Fruit fly (Drosophila melanogaster) whole organism, embryonic: Measurements from ENCODE around the gene tomb.

ENCODE experiments used
- Ada2b ChIP-seq: fragments of 200-800 bp; sonication (Bioruptor generic); IDR thresholded peaks from 2 replicates; pipeline ENCODE4 v1.3.6; 2022; ENCODE audit warnings: missing biosample characterization, missing genetic modification characterization
- Antp ChIP-seq: fragments of 200-800 bp; sonication (Bioruptor generic); optimal IDR thresholded peaks from 3 replicates; lab custom pipeline; 2016; ENCODE audit warnings: missing biosample characterization, missing genetic modification characterization
- CG1024 ChIP-seq: fragments of 200-800 bp; sonication (Bioruptor generic); IDR thresholded peaks from 2 replicates; pipeline ENCODE4 v1.3.6; 2022; ENCODE audit warnings: missing biosample characterization, missing genetic modification characterization
- CG11085 ChIP-seq: fragments of 200-800 bp; sonication (Bioruptor generic); IDR thresholded peaks from 2 replicates; pipeline ENCODE4 v1.3.6; 2022; ENCODE audit warnings: missing biosample characterization, missing genetic modification characterization
- CG11247 ChIP-seq: fragments of 200-800 bp; sonication (Bioruptor generic); IDR thresholded peaks from 2 replicates; pipeline ENCODE4 v1.3.6; 2022; ENCODE audit warnings: missing biosample characterization, missing genetic modification characterization
- CG11696 ChIP-seq: fragments of 200-800 bp; sonication (Bioruptor generic); IDR thresholded peaks from 2 replicates; pipeline ENCODE4 v1.3.6; 2022; ENCODE audit warnings: missing biosample characterization, missing genetic modification characterization
- CG12769 ChIP-seq: fragments of 200-800 bp; sonication (Bioruptor generic); optimal IDR thresholded peaks from 2 replicates; lab custom pipeline; 2019; ENCODE audit warnings: missing biosample characterization, mild to moderate bottlenecking, missing genetic modification characterization, moderate library complexity
- CG15269 ChIP-seq: fragments of 200-800 bp; sonication (Bioruptor generic); optimal IDR thresholded peaks from 2 replicates; lab custom pipeline; 2018; ENCODE audit warnings: missing biosample characterization, mild to moderate bottlenecking, missing genetic modification characterization, moderate library complexity
- CG15601 ChIP-seq: fragments of 200-800 bp; sonication (Bioruptor generic); optimal IDR thresholded peaks from 3 replicates; lab custom pipeline; 2019; ENCODE audit warnings: missing biosample characterization, mild to moderate bottlenecking, missing genetic modification characterization, moderate library complexity
- CG17568 ChIP-seq: fragments of 200-800 bp; sonication (Bioruptor generic); optimal IDR thresholded peaks from 2 replicates; lab custom pipeline; 2018; ENCODE audit warnings: missing biosample characterization, mild to moderate bottlenecking, missing genetic modification characterization, moderate library complexity
- CG18011 ChIP-seq: fragments of 200-800 bp; sonication (Bioruptor generic); optimal IDR thresholded peaks from 2 replicates; lab custom pipeline; 2017; ENCODE audit warnings: missing biosample characterization, missing genetic modification characterization, mild to moderate bottlenecking, moderate library complexity, missing genotype
- CG30403 ChIP-seq: fragments of 200-800 bp; sonication (Bioruptor generic); optimal IDR thresholded peaks from 3 replicates; lab custom pipeline; 2016; ENCODE audit warnings: missing biosample characterization, missing genetic modification characterization
- CG31224 ChIP-seq: fragments of 200-800 bp; sonication (Bioruptor generic); IDR thresholded peaks from 2 replicates; pipeline ENCODE4 v1.3.6; 2022; ENCODE audit warnings: missing biosample characterization, missing genetic modification characterization
- CG3281 ChIP-seq: fragments of 200-800 bp; sonication (Bioruptor generic); optimal IDR thresholded peaks from 3 replicates; lab custom pipeline; 2017; ENCODE audit warnings: missing biosample characterization, mild to moderate bottlenecking, missing genetic modification characterization
- CG34376 ChIP-seq: fragments of 200-800 bp; sonication (Bioruptor generic); optimal IDR thresholded peaks from 2 replicates; lab custom pipeline; 2018; ENCODE audit warnings: missing biosample characterization, mild to moderate bottlenecking, missing genetic modification characterization
- CG34422 ChIP-seq: fragments of 200-800 bp; sonication (Bioruptor generic); IDR thresholded peaks from 3 replicates; pipeline ENCODE4 v1.3.6; 2022; ENCODE audit warnings: missing biosample characterization, missing genetic modification characterization
- CG42726 ChIP-seq: fragments of 200-800 bp; sonication (Bioruptor generic); IDR thresholded peaks from 2 replicates; pipeline ENCODE4 v1.3.6; 2022; ENCODE audit warnings: missing biosample characterization, missing genetic modification characterization; ENCODE audit not compliant: partially characterized antibody
- CG5245 ChIP-seq: fragments of 200-800 bp; sonication (Bioruptor generic); optimal IDR thresholded peaks from 3 replicates; lab custom pipeline; 2016; ENCODE audit warnings: missing biosample characterization, missing genetic modification characterization
- CG7372 ChIP-seq: fragments of 200-800 bp; sonication (Bioruptor generic); IDR thresholded peaks from 2 replicates; pipeline ENCODE4 v1.3.6; 2022; ENCODE audit warnings: missing biosample characterization, missing genetic modification characterization
- CG8944 ChIP-seq: fragments of 200-800 bp; sonication (Bioruptor generic); optimal IDR thresholded peaks from 3 replicates; lab custom pipeline; 2016; ENCODE audit warnings: missing biosample characterization, missing genetic modification characterization
- CG9932 ChIP-seq: fragments of 200-800 bp; sonication (Bioruptor generic); IDR thresholded peaks from 2 replicates; pipeline ENCODE4 v1.3.6; 2022; ENCODE audit warnings: missing biosample characterization, missing genetic modification characterization
- Drgx ChIP-seq: fragments of 200-800 bp; sonication (Bioruptor generic); IDR thresholded peaks from 2 replicates; pipeline ENCODE4 v1.3.6; 2022; ENCODE audit warnings: missing biosample characterization, missing genetic modification characterization
- HLH54F ChIP-seq: fragments of 200-800 bp; sonication (Bioruptor generic); optimal IDR thresholded peaks from 3 replicates; lab custom pipeline; 2016; ENCODE audit warnings: missing biosample characterization, missing genetic modification characterization
- Hand ChIP-seq: fragments of 200-800 bp; sonication (Bioruptor generic); optimal IDR thresholded peaks from 2 replicates; lab custom pipeline; 2017; ENCODE audit warnings: mild to moderate bottlenecking, missing biosample characterization, missing genetic modification reagents, missing genetic modification characterization
- HmgD ChIP-seq: fragments of 200-800 bp; sonication (Bioruptor generic); optimal IDR thresholded peaks from 3 replicates; lab custom pipeline; 2016; ENCODE audit warnings: missing biosample characterization, missing genetic modification characterization
- Jarid2 ChIP-seq: fragments of 200-800 bp; sonication (Bioruptor generic); optimal IDR thresholded peaks from 3 replicates; lab custom pipeline; 2017; ENCODE audit warnings: mild to moderate bottlenecking, missing biosample characterization, missing genetic modification reagents, missing genetic modification characterization
- Mrtf ChIP-seq: fragments of 200-800 bp; sonication (Bioruptor generic); IDR thresholded peaks from 3 replicates; pipeline ENCODE4 v1.3.6; 2022; ENCODE audit warnings: missing biosample characterization, missing genetic modification characterization
- Oaz ChIP-seq: fragments of 200-800 bp; sonication (Bioruptor generic); IDR thresholded peaks from 2 replicates; pipeline ENCODE4 v1.3.6; 2022; ENCODE audit warnings: missing biosample characterization, missing genetic modification characterization
- Oli ChIP-seq: fragments of 200-800 bp; sonication (Bioruptor generic); optimal IDR thresholded peaks from 2 replicates; lab custom pipeline; 2018; ENCODE audit warnings: missing biosample characterization, mild to moderate bottlenecking, missing genetic modification characterization, moderate library complexity
- Stat92E ChIP-seq, 3 experiments: fragments of >200 bp in 2 of 3; fragments of 200-800 bp in 1 of 3; sonication (Bioruptor generic) in 1 of 3; optimal IDR thresholded peaks; 2 replicates each; lab custom pipeline; 2017 to 2019; ENCODE audit warnings: missing biosample characterization in 3 of 3, missing genetic modification characterization in 3 of 3, mild to moderate bottlenecking in 1 of 3, moderate library complexity in 1 of 3
- Taf1 ChIP-seq: fragments of 200-800 bp; sonication (Bioruptor generic); IDR thresholded peaks from 2 replicates; pipeline ENCODE4 v1.3.6; 2022; ENCODE audit warnings: missing biosample characterization, missing genetic modification characterization
- Usf ChIP-seq: fragments of 200-800 bp; sonication (Bioruptor generic); optimal IDR thresholded peaks from 2 replicates; lab custom pipeline; 2017; ENCODE audit warnings: missing genotype, missing biosample characterization, missing genetic modification characterization
- ac ChIP-seq: fragments of 200-800 bp; sonication (Bioruptor generic); optimal IDR thresholded peaks from 3 replicates; lab custom pipeline; 2017; ENCODE audit warnings: missing biosample characterization, mild to moderate bottlenecking, missing genetic modification characterization
- al ChIP-seq: fragments of 200-800 bp; sonication (Bioruptor generic); IDR thresholded peaks from 2 replicates; pipeline ENCODE4 v1.3.6; 2022; ENCODE audit warnings: missing biosample characterization, missing genetic modification characterization
- dm ChIP-seq: fragments of 200-800 bp; sonication (Bioruptor generic); optimal IDR thresholded peaks from 3 replicates; lab custom pipeline; 2016; ENCODE audit warnings: missing biosample characterization, missing genetic modification characterization
- exex ChIP-seq: fragments of 200-800 bp; sonication (Bioruptor generic); optimal IDR thresholded peaks from 4 replicates; lab custom pipeline; 2018; ENCODE audit warnings: missing biosample characterization, mild to moderate bottlenecking, missing genetic modification characterization, moderate library complexity
- hkb ChIP-seq, 2 experiments: fragments of 200-800 bp in 1 of 2; fragments of >200 bp in 1 of 2; sonication (Bioruptor generic) in 1 of 2; IDR thresholded peaks in 1 of 2; optimal IDR thresholded peaks in 1 of 2; 2 replicates each; pipeline versions ENCODE4 v1.3.6 to Lab custom; 2017 to 2022; ENCODE audit warnings: missing biosample characterization in 1 of 2, missing genetic modification characterization in 1 of 2
- insv ChIP-seq, 2 experiments: fragments of 200-800 bp; sonication (Bioruptor generic); optimal IDR thresholded peaks; 3 replicates each; lab custom pipeline; 2016 to 2018; ENCODE audit warnings: missing biosample characterization in 2 of 2, missing genetic modification characterization in 2 of 2
- phol ChIP-seq: fragments of 200-800 bp; sonication (Bioruptor generic); optimal IDR thresholded peaks from 3 replicates; lab custom pipeline; 2018; ENCODE audit warnings: missing biosample characterization, mild to moderate bottlenecking, missing genetic modification characterization, moderate library complexity
- pita ChIP-seq: fragments of 200-800 bp; sonication (Bioruptor generic); optimal IDR thresholded peaks from 2 replicates; lab custom pipeline; 2017; ENCODE audit warnings: missing biosample characterization, mild to moderate bottlenecking, missing genetic modification characterization
- prd ChIP-seq, 3 experiments: fragments of >200 bp in 2 of 3; fragments of 200-800 bp in 1 of 3; sonication (Bioruptor generic) in 1 of 3; optimal IDR thresholded peaks in 2 of 3; IDR thresholded peaks in 1 of 3; 2 replicates in 2 of 3; 3 replicates in 1 of 3; pipeline versions ENCODE4 v1.3.6 to Lab custom; 2017 to 2022; ENCODE audit warnings: missing biosample characterization in 1 of 3, missing genetic modification characterization in 1 of 3
- psq ChIP-seq: fragments of 200-800 bp; sonication (Bioruptor generic); optimal IDR thresholded peaks from 2 replicates; lab custom pipeline; 2017; ENCODE audit warnings: missing biosample characterization, missing genetic modification characterization
- pum ChIP-seq: fragments of 200-800 bp; sonication (Bioruptor generic); optimal IDR thresholded peaks from 2 replicates; lab custom pipeline; 2016; ENCODE audit warnings: missing biosample characterization, missing genetic modification characterization
- stwl ChIP-seq: fragments of 200-800 bp; sonication (Bioruptor generic); optimal IDR thresholded peaks from 3 replicates; lab custom pipeline; 2018; ENCODE audit warnings: missing biosample characterization, mild to moderate bottlenecking, missing genetic modification characterization, moderate library complexity
- tgo ChIP-seq: fragments of 200-800 bp; sonication (Bioruptor generic); IDR thresholded peaks from 3 replicates; pipeline ENCODE4 v1.3.6; 2022; ENCODE audit warnings: missing biosample characterization, missing genetic modification characterization
- tio ChIP-seq: fragments of 200-800 bp; sonication (Bioruptor generic); optimal IDR thresholded peaks from 2 replicates; lab custom pipeline; 2017; ENCODE audit warnings: missing biosample characterization, missing genetic modification characterization, inconsistent platforms
- trh ChIP-seq: fragments of 200-800 bp; sonication (Bioruptor generic); optimal IDR thresholded peaks from 2 replicates; lab custom pipeline; 2016; ENCODE audit warnings: missing biosample characterization, missing genetic modification characterization
- twi ChIP-seq: fragments of 200-800 bp; optimal IDR thresholded peaks from 2 replicates; lab custom pipeline; 2019; ENCODE audit warnings: missing biosample characterization, mild to moderate bottlenecking, missing genetic modification characterization, moderate library complexity

The tomb gene

DNA sequence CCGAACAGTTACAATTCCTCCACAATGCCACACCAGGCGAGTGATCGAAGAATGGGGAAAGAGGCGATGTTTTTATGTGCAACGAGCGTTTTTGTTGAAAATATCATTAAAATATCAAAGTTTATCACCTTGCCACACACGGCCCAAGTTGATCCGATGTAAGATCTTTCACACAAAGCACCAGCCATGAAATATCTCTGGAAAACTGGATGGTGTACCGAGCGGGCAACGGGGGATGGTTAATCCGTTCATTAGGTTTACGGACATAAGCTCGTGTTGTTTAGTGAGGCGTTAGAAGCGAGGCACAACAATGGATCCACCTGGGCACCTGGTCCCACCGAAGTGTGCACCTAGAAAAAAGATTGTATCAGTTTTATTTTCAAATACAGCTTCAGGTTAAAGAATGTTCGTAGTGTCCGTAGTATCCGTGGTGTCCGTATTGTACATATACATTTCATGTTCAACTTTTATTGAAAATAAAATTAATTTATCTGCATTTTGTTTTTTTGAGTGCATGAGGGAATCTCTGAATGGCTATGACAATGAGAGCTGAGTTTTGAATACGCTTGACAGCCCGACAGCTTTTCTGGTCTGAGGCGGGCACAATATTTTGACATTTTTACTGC is 40.0 kb downstream of the tomb start (continued):
- TF ChIP-seq CG11696 (GFP tag; lab: Robert Waterston, UW) (no peak), CG5245 (peak; percentile 52), pita (GFP tag; lab: Kevin White, UChicago) (no peak), CG9932 (GFP tag; lab: Robert Waterston, UW) (peak; percentile 61), CG15601 (tag; lab: Kevin White, UChicago) (peak; percentile 72), CG7372 (GFP tag; lab: Robert Waterston, UW) (peak; percentile 70), CG42726 (GFP tag; lab: Robert Waterston, UW) (no peak), trh (GFP tag; lab: Kevin White, UChicago) (no peak), Drgx (GFP tag; lab: Robert Waterston, UW) (no peak), tgo (GFP tag; lab: Robert Waterston, UW) (peak; percentile 63; the same call in 2 of the 3 replicates), CG34422 (GFP tag; lab: Robert Waterston, UW) (0 out of 3 replicates have a peak, but pooled peaks have one; percentile 48), CG8944 (GFP tag; lab: Kevin White, UChicago) (peak; percentile 11), Ada2b (GFP tag; lab: Robert Waterston, UW) (peak; percentile 66), tio (GFP tag; lab: Kevin White, UChicago) (peak; percentile 45), HmgD (GFP tag; lab: Kevin White, UChicago) (no peak), CG1024 (no peak), Taf1 (GFP tag; lab: Robert Waterston, UW) (0 out of 2 replicates have a peak, but pooled peaks have one; percentile 11), Hand (GFP tag; lab: Kevin White, UChicago) (no peak), Antp (peak; percentile 52), Oaz (GFP tag; lab: Robert Waterston, UW) (peak; percentile 34; the same call in 1 of the 2 replicates), CG15269 (tag; lab: Kevin White, UChicago) (peak; percentile 62), CG31224 (GFP tag; lab: Robert Waterston, UW) (peak; percentile 22; the same call in 1 of the 2 replicates), CG11085 (GFP tag; lab: Robert Waterston, UW) (peak; percentile 50; the same call in 1 of the 2 replicates), al (peak; percentile 60), CG12769 (tag; lab: Kevin White, UChicago) (peak; percentile 66), insv (GFP tag; optimal IDR thresholded peaks at IDR 0.05; lab: Kevin White, UChicago) (no peak), hkb (optimal IDR thresholded peaks at IDR 0.05; lab: Kevin White, UChicago) (no peak), hkb (GFP tag; IDR thresholded peaks at IDR 0.05; lab: Robert Waterston, UW) (peak; percentile 70), CG17568 (GFP tag; lab: Kevin White, UChicago) (peak; percentile 29), HLH54F (GFP tag; lab: Kevin White, UChicago) (peak; percentile 19), twi (tag; lab: Kevin White, UChicago) (peak; percentile 34), ac (GFP tag; lab: Kevin White, UChicago) (no peak), CG34376 (GFP tag; lab: Kevin White, UChicago) (no peak), Usf (peak; percentile 7), Oli (tag; lab: Kevin White, UChicago) (peak; percentile 62), psq (GFP tag; lab: Kevin White, UChicago) (no peak), prd (optimal IDR thresholded peaks at IDR 0.05; lab: Kevin White, UChicago) (no peak), prd (GFP tag; IDR thresholded peaks at IDR 0.05; lab: Robert Waterston, UW) (peak; percentile 66; the same call in 2 of the 3 replicates), CG11247 (GFP tag; lab: Robert Waterston, UW) (peak; percentile 35; the same call in 1 of the 2 replicates), CG3281 (peak; percentile 31), CG18011 (GFP tag; lab: Kevin White, UChicago) (no peak), exex (no peak), dm (GFP tag; lab: Kevin White, UChicago) (peak; percentile 1), Jarid2 (no peak), Mrtf (GFP tag; lab: Robert Waterston, UW) (0 out of 3 replicates have a peak, but pooled peaks have one; percentile 56), phol (tag; lab: Kevin White, UChicago) (peak; percentile 67), pum (GFP tag; lab: Kevin White, UChicago) (peak; percentile 29), Stat92E (GFP tag; optimal IDR thresholded peaks at IDR 0.05; lab: Kevin White, UChicago) (no peak), stwl (tag; lab: Kevin White, UChicago) (peak; percentile 23), CG30403 (GFP tag; lab: Kevin White, UChicago) (peak; percentile 56)
